Worm (Caenorhabditis elegans) whole organism, late embryonic: Measurements from ENCODE around the gene Y57A10C.1.

Source experiments
- ama-1 ChIP-seq: fragments of 150-350 bp; optimal IDR thresholded peaks from 2 replicates; lab custom pipeline; 2014
- elt-2 ChIP-seq: sonication (generic microtip); optimal IDR thresholded peaks from 2 replicates; lab custom pipeline; 2016; ENCODE audit warnings: missing genetic modification reagents, missing genetic modification characterization, missing compliant biosample characterization
- hlh-30 ChIP-seq: sonication (generic microtip); optimal IDR thresholded peaks from 2 replicates; lab custom pipeline; 2017; ENCODE audit warnings: antibody characterized with exemption, missing genetic modification characterization, missing compliant biosample characterization; ENCODE audit not compliant: insufficient read depth
- nhr-11 ChIP-seq: fragments of 150-350 bp; optimal IDR thresholded peaks from 2 replicates; lab custom pipeline; 2014; ENCODE audit warnings: missing biosample characterization, missing genetic modification characterization
- ttx-3 ChIP-seq: sonication (generic microtip); optimal IDR thresholded peaks from 2 replicates; lab custom pipeline; 2016; ENCODE audit warnings: missing genetic modification reagents, missing genetic modification characterization, missing compliant biosample characterization

DNA sequence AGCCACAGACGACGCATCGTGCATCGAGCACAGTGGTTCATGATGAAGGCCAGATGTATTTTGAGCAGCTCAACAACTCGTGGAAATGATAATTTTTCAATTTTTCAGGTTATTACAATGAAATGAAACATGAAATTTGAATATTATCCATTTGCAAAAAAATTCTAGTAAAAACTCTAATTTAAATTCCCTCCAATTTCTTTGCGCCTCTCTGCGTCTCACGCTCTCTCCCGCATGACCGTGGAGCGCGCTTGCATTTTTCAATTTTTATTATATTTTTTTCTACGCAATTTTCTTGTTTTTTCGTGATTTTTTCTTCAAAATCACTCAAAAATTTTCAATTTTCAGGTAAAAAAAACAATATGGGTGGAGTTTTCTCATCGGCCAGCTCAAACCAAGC, 47.1 kb upstream of the Y57A10C.1 start, which contains the start of gene tag-281:
- TF ChIP-seq ama-1 (lab: Kevin White, UChicago) (no peak), elt-2 (tag; lab: Kevin White, UChicago) (no peak), nhr-11 (tag; lab: Kevin White, UChicago) (no peak), ttx-3 (tag; lab: Kevin White, UChicago) (no peak), hlh-30 (tag; lab: Kevin White, UChicago) (no peak)
